Fruit fly (Drosophila melanogaster) whole organism, adult: ENCODE results near the gene CG15260.

Source experiments
- CG11617 ChIP-seq: fragments of 200-800 bp; sonication (Bioruptor generic); optimal IDR thresholded peaks from 2 replicates; lab custom pipeline; 2017; ENCODE audit warnings: mild to moderate bottlenecking, missing biosample characterization, missing genetic modification reagents, missing genetic modification characterization
- CG12768 ChIP-seq: fragments of 200-800 bp; sonication (Bioruptor generic); optimal IDR thresholded peaks from 2 replicates; lab custom pipeline; 2017; ENCODE audit warnings: missing biosample characterization, missing genetic modification characterization, mild to moderate bottlenecking, moderate library complexity, missing genetic modification reagents
- CG14711 ChIP-seq: fragments of 200-800 bp; sonication (Bioruptor generic); optimal IDR thresholded peaks from 2 replicates; lab custom pipeline; 2018; ENCODE audit warnings: missing biosample characterization, mild to moderate bottlenecking, missing genetic modification characterization, moderate library complexity
- CG1620 ChIP-seq: fragments of 200-800 bp; sonication (Bioruptor generic); optimal IDR thresholded peaks from 2 replicates; lab custom pipeline; 2016; ENCODE audit warnings: missing biosample characterization, missing genetic modification characterization
- CG33017 ChIP-seq: fragments of 200-800 bp; sonication (Bioruptor generic); optimal IDR thresholded peaks from 2 replicates; lab custom pipeline; 2018; ENCODE audit warnings: missing biosample characterization, mild to moderate bottlenecking, missing genetic modification characterization, moderate library complexity
- CG5204 ChIP-seq: fragments of 200-800 bp; sonication (Bioruptor generic); optimal IDR thresholded peaks from 2 replicates; lab custom pipeline; 2016; ENCODE audit warnings: missing biosample characterization, missing genetic modification characterization
- CG7045 ChIP-seq: fragments of 200-800 bp; sonication (Bioruptor generic); optimal IDR thresholded peaks from 2 replicates; lab custom pipeline; 2017; ENCODE audit warnings: missing biosample characterization, mild to moderate bottlenecking, missing genetic modification characterization
- CG7101 ChIP-seq: fragments of 200-800 bp; sonication (Bioruptor generic); optimal IDR thresholded peaks from 2 replicates; lab custom pipeline; 2018; ENCODE audit warnings: missing biosample characterization, mild to moderate bottlenecking, missing genetic modification characterization, moderate library complexity
- Clk ChIP-seq: fragments of 200-800 bp; sonication (Bioruptor generic); optimal IDR thresholded peaks from 2 replicates; lab custom pipeline; 2017; ENCODE audit warnings: missing biosample characterization, missing genetic modification characterization
- Crg-1 ChIP-seq: fragments of 200-800 bp; sonication (Bioruptor generic); optimal IDR thresholded peaks from 2 replicates; lab custom pipeline; 2016; ENCODE audit warnings: missing biosample characterization, missing genetic modification characterization
- Hr96 ChIP-seq: fragments of 200-800 bp; sonication (Bioruptor generic); optimal IDR thresholded peaks from 2 replicates; lab custom pipeline; 2016; ENCODE audit warnings: missing biosample characterization, missing genetic modification characterization
- Mnt ChIP-seq: fragments of 200-800 bp; sonication (Bioruptor generic); optimal IDR thresholded peaks from 2 replicates; lab custom pipeline; 2016; ENCODE audit warnings: missing biosample characterization, mild to moderate bottlenecking, missing genetic modification characterization
- bab1 ChIP-seq: fragments of 200-800 bp; sonication (Bioruptor generic); optimal IDR thresholded peaks from 3 replicates; lab custom pipeline; 2019; ENCODE audit warnings: missing biosample characterization, mild to moderate bottlenecking, missing genetic modification characterization, moderate library complexity
- cic ChIP-seq: fragments of 200-800 bp; sonication (Bioruptor generic); optimal IDR thresholded peaks from 2 replicates; lab custom pipeline; 2017; ENCODE audit warnings: missing biosample characterization, mild to moderate bottlenecking, missing genetic modification characterization, moderate library complexity
- cnc ChIP-seq, 2 experiments: fragments of >200 bp; optimal IDR thresholded peaks; 2 replicates each; lab custom pipeline; 2017
- kay ChIP-seq: fragments of 200-800 bp; sonication (Bioruptor generic); peaks from one replicate; lab custom pipeline; 2016; ENCODE audit warnings: missing biosample characterization, missing genetic modification characterization, borderline replicate concordance
- ovo ChIP-seq: fragments of 200-800 bp; sonication (Bioruptor generic); optimal IDR thresholded peaks from 2 replicates; lab custom pipeline; 2016; ENCODE audit warnings: missing biosample characterization, missing genetic modification characterization
- pad ChIP-seq: fragments of 200-800 bp; sonication (Bioruptor generic); optimal IDR thresholded peaks from 3 replicates; lab custom pipeline; 2017; ENCODE audit warnings: missing biosample characterization, missing genetic modification characterization, mild to moderate bottlenecking, moderate library complexity, missing genetic modification reagents
- tj ChIP-seq: fragments of 200-800 bp; sonication (Bioruptor generic); optimal IDR thresholded peaks from 3 replicates; lab custom pipeline; 2017; ENCODE audit warnings: missing biosample characterization, mild to moderate bottlenecking, missing genetic modification characterization, moderate library complexity
- toe ChIP-seq: fragments of 200-800 bp; sonication (Bioruptor generic); optimal IDR thresholded peaks from 2 replicates; lab custom pipeline; 2016; ENCODE audit warnings: missing biosample characterization, missing genetic modification characterization

CG15260 gene

dm6 chr2L:15271757-15272589, 20.1 kb downstream of the CG15260 start, which contains the start of gene Cul3:
Cul3 (minus strand) TSS chr2L:15272024.
- TF ChIP-seq cnc (optimal IDR thresholded peaks at IDR 0.05; lab: Kevin White, UChicago) (no peak), bab1 (GFP tag; lab: Kevin White, UChicago) (no peak), CG7101 (tag; lab: Kevin White, UChicago) (peak; percentile 47), Mnt (no peak), CG5204 (GFP tag; lab: Kevin White, UChicago) (no peak), tj (peak; percentile 4), toe (no peak), Crg-1 (GFP tag; lab: Kevin White, UChicago) (peak; percentile 9), Clk (GFP tag; lab: Kevin White, UChicago) (no peak), CG12768 (no peak), kay (GFP tag; lab: Kevin White, UChicago) (no peak), CG7045 (GFP tag; lab: Kevin White, UChicago) (no peak), CG33017 (tag; lab: Kevin White, UChicago) (no peak), CG11617 (GFP tag; lab: Kevin White, UChicago) (peak; percentile 30), CG14711 (peak; percentile 37)

DNA sequence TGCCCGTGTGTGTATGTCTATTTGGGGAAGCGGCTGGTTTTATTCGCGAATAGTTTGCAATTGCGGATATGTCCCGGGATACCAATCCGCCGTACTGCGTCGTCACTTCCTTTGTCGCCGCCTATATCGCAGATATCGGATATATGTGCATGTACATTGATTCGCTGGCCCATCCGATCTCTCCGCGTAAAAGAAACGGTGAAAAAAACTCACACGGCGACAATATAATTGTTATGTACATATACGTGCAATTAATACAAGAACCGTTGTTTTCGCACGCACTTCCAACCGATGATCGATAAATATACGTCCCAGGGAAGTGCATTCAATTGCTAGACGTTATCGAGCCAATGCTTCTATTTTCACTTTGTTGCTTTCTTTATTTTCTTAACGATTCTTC, 20.7 kb downstream of the CG15260 start:
- TF ChIP-seq ovo (GFP tag; lab: Kevin White, UChicago) (peak; percentile 91), Clk (GFP tag; lab: Kevin White, UChicago) (no peak), CG11617 (GFP tag; lab: Kevin White, UChicago) (no peak), pad (GFP tag; lab: Kevin White, UChicago) (peak; percentile 89)

dm6 chr2L:15264483-15264987, 27.5 kb downstream of the CG15260 start, which contains the start of gene yuri:
yuri (minus strand) TSS chr2L:15264692.
- TF ChIP-seq CG5204 (GFP tag; lab: Kevin White, UChicago) (no peak), ovo (GFP tag; lab: Kevin White, UChicago) (no peak), CG7101 (tag; lab: Kevin White, UChicago) (peak; percentile 38), CG14711 (no peak), Crg-1 (GFP tag; lab: Kevin White, UChicago) (peak; percentile 7), kay (GFP tag; lab: Kevin White, UChicago) (no peak), cic (GFP tag; lab: Kevin White, UChicago) (peak; percentile 73), tj (peak; percentile 78), Mnt (peak; percentile 72), CG7045 (GFP tag; lab: Kevin White, UChicago) (no peak), CG1620 (GFP tag; lab: Kevin White, UChicago) (peak; percentile 33), cnc (optimal IDR thresholded peaks at IDR 0.05; lab: Kevin White, UChicago) (peak in 1 of 2 experiments; percentile 5), Hr96 (GFP tag; lab: Kevin White, UChicago) (peak; percentile 17), CG33017 (tag; lab: Kevin White, UChicago) (no peak), Clk (GFP tag; lab: Kevin White, UChicago) (no peak), bab1 (GFP tag; lab: Kevin White, UChicago) (peak; percentile 74), pad (GFP tag; lab: Kevin White, UChicago) (peak; percentile 38), CG11617 (GFP tag; lab: Kevin White, UChicago) (peak; percentile 0), CG12768 (peak; percentile 50)

dm6 chr2L:15256249-15256648, 35.8 kb downstream of the CG15260 start, which contains the start of the genes PolD3 and Uxt:
PolD3 (minus strand) TSS chr2L:15256304.
Uxt (plus strand) TSS chr2L:15256581.
- TF ChIP-seq Mnt (no peak), CG5204 (GFP tag; lab: Kevin White, UChicago) (no peak), kay (GFP tag; lab: Kevin White, UChicago) (no peak), CG11617 (GFP tag; lab: Kevin White, UChicago) (no peak), CG14711 (no peak)

DNA sequence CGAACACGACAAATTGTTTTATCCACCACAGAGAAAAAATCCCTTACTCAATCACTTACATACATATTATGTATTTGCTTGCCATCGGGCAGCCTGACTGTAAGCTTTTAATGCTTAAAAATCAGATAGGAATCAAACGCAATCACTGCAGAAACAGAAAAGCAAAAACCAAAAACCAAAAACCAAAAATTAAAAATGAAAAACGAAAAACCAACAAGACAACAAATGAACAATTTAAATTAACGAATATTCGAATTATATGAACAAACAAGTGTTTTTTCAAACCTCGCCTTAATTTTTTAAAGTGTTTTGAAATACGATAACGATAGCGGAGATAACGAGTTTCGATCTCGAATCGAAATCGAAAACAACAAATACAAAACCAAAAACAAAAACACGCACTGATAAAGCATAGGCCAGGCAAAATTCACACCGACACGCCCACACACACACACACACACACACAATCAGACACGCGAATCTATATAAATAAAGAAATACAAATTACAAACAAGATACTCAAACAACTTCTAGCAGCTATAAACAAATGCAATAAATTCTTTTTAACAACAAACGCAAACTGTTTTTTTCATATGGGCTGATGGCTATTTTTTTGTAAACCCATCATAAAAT, 37.7 kb downstream of the CG15260 start:
- TF ChIP-seq CG14711 (peak; percentile 29), pad (GFP tag; lab: Kevin White, UChicago) (no peak), Mnt (no peak), CG7101 (tag; lab: Kevin White, UChicago) (peak; percentile 21), CG5204 (GFP tag; lab: Kevin White, UChicago) (no peak), CG1620 (GFP tag; lab: Kevin White, UChicago) (no peak), Crg-1 (GFP tag; lab: Kevin White, UChicago) (no peak), Hr96 (GFP tag; lab: Kevin White, UChicago) (peak; percentile 5), kay (GFP tag; lab: Kevin White, UChicago) (no peak)

DNA sequence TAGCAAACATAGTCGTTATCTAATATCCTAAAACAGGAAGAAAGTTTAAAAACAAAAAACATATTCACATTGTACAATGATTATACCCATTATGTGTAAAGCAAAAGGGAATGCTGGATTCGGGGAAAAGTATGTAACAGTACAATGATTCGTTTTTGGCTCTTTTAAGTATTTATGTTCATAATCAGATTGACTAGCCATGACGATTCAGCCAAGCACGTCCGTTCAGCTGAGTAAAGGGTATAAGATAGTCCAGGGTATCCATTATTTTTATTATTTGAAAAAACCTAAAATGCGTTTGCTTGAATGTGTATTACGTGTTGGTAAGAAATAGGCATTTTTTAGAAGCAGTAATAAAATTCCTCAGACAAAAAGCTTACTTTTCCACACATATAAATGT, 42.4 kb downstream of the CG15260 start:
- TF ChIP-seq CG5204 (GFP tag; lab: Kevin White, UChicago) (no peak), CG7101 (tag; lab: Kevin White, UChicago) (no peak), toe (no peak), Clk (GFP tag; lab: Kevin White, UChicago) (no peak), pad (GFP tag; lab: Kevin White, UChicago) (no peak), CG33017 (tag; lab: Kevin White, UChicago) (no peak), ovo (GFP tag; lab: Kevin White, UChicago) (no peak), CG11617 (GFP tag; lab: Kevin White, UChicago) (no peak), kay (GFP tag; lab: Kevin White, UChicago) (no peak), Mnt (no peak), CG12768 (no peak), tj (no peak), Hr96 (GFP tag; lab: Kevin White, UChicago) (no peak), CG7045 (GFP tag; lab: Kevin White, UChicago) (no peak), cnc (optimal IDR thresholded peaks at IDR 0.05; lab: Kevin White, UChicago) (no peak), bab1 (GFP tag; lab: Kevin White, UChicago) (no peak), cic (GFP tag; lab: Kevin White, UChicago) (no peak)
